Fruit fly (Drosophila melanogaster) whole organism, pupa: ENCODE measurements around the gene FarO.

Experiments
- CG10348 ChIP-seq: fragments of 200-800 bp; sonication (Bioruptor generic); IDR thresholded peaks from 2 replicates; pipeline ENCODE4 v1.3.6; 2022; ENCODE audit warnings: missing biosample characterization, missing genetic modification characterization
- CG12605 ChIP-seq: fragments of 200-800 bp; sonication (Bioruptor generic); IDR thresholded peaks from 2 replicates; pipeline ENCODE4 v1.3.6; 2022; ENCODE audit warnings: missing biosample characterization, missing genetic modification characterization
- CG13204 ChIP-seq: fragments of 200-800 bp; sonication (Bioruptor generic); optimal IDR thresholded peaks from 2 replicates; lab custom pipeline; 2018; ENCODE audit warnings: missing biosample characterization, mild to moderate bottlenecking, missing genetic modification characterization, moderate library complexity
- CG14655 ChIP-seq: fragments of 200-800 bp; sonication (Bioruptor generic); optimal IDR thresholded peaks from 3 replicates; lab custom pipeline; 2017; ENCODE audit warnings: mild to moderate bottlenecking, missing biosample characterization, missing genetic modification reagents, missing genetic modification characterization
- CG15710 ChIP-seq: fragments of 200-800 bp; sonication (Bioruptor generic); optimal IDR thresholded peaks from 2 replicates; lab custom pipeline; 2018; ENCODE audit warnings: missing biosample characterization, mild to moderate bottlenecking, missing genetic modification characterization, moderate library complexity
- CG17806 ChIP-seq: fragments of 200-800 bp; sonication (Bioruptor generic); optimal IDR thresholded peaks from 2 replicates; lab custom pipeline; 2018; ENCODE audit warnings: missing biosample characterization, mild to moderate bottlenecking, missing genetic modification characterization, moderate library complexity
- CG32121 ChIP-seq: fragments of 200-800 bp; sonication (Bioruptor generic); IDR thresholded peaks from 2 replicates; pipeline ENCODE4 v1.3.6; 2022; ENCODE audit warnings: missing biosample characterization, missing genetic modification characterization
- CG34367 ChIP-seq: fragments of 200-800 bp; sonication (Bioruptor generic); optimal IDR thresholded peaks from 2 replicates; lab custom pipeline; 2018; ENCODE audit warnings: missing biosample characterization, mild to moderate bottlenecking, missing genetic modification characterization
- CG4496 ChIP-seq: fragments of 200-800 bp; sonication (Bioruptor generic); IDR thresholded peaks from 3 replicates; pipeline ENCODE4 v1.3.6; 2022; ENCODE audit warnings: missing biosample characterization, missing genetic modification characterization
- CG8159 ChIP-seq: fragments of 200-800 bp; sonication (Bioruptor generic); optimal IDR thresholded peaks from 3 replicates; lab custom pipeline; 2018; ENCODE audit warnings: missing biosample characterization, mild to moderate bottlenecking, missing genetic modification characterization, moderate library complexity
- CG8301 ChIP-seq: fragments of 200-800 bp; sonication (Bioruptor generic); optimal IDR thresholded peaks from 2 replicates; lab custom pipeline; 2018; ENCODE audit warnings: missing biosample characterization, mild to moderate bottlenecking, missing genetic modification characterization
- CG9948 ChIP-seq: fragments of 200-800 bp; sonication (Bioruptor generic); optimal IDR thresholded peaks from 2 replicates; lab custom pipeline; 2018; ENCODE audit warnings: missing biosample characterization, mild to moderate bottlenecking, missing genetic modification characterization, moderate library complexity
- D1 ChIP-seq: fragments of 200-800 bp; sonication (Bioruptor generic); optimal IDR thresholded peaks from 2 replicates; lab custom pipeline; 2018; ENCODE audit warnings: missing biosample characterization, mild to moderate bottlenecking, missing genetic modification characterization, moderate library complexity
- EcR ChIP-seq: fragments of 200-800 bp; sonication (Bioruptor generic); optimal IDR thresholded peaks from 3 replicates; lab custom pipeline; 2019; ENCODE audit warnings: missing biosample characterization, missing genetic modification characterization, mild to moderate bottlenecking, moderate library complexity, missing genetic modification reagents
- Ets98B ChIP-seq: fragments of 200-800 bp; sonication (Bioruptor generic); IDR thresholded peaks from 2 replicates; pipeline ENCODE4 v1.3.6; 2022; ENCODE audit warnings: missing biosample characterization, missing genetic modification characterization
- Pif1A ChIP-seq: fragments of 200-800 bp; sonication (Bioruptor generic); optimal IDR thresholded peaks from 3 replicates; lab custom pipeline; 2016; ENCODE audit warnings: missing biosample characterization, missing genetic modification characterization
- Pif1B ChIP-seq: fragments of 200-800 bp; sonication (Bioruptor generic); optimal IDR thresholded peaks from 3 replicates; lab custom pipeline; 2016; ENCODE audit warnings: missing biosample characterization, missing genetic modification characterization
- Snoo ChIP-seq: fragments of 200-800 bp; sonication (Bioruptor generic); optimal IDR thresholded peaks from 3 replicates; lab custom pipeline; 2017; ENCODE audit warnings: missing biosample characterization, mild to moderate bottlenecking, missing genetic modification characterization, inconsistent platforms
- fd96Ca ChIP-seq: fragments of 200-800 bp; sonication (Bioruptor generic); IDR thresholded peaks from 3 replicates; pipeline ENCODE4 v1.3.6; 2022; ENCODE audit warnings: missing biosample characterization, missing genetic modification characterization
- gl ChIP-seq: fragments of 200-800 bp; sonication (Bioruptor generic); optimal IDR thresholded peaks from 2 replicates; lab custom pipeline; 2018; ENCODE audit warnings: missing biosample characterization, mild to moderate bottlenecking, missing genetic modification characterization
- rn ChIP-seq: fragments of 200-800 bp; sonication (Bioruptor generic); IDR thresholded peaks from 2 replicates; pipeline ENCODE4 v1.3.6; 2022; ENCODE audit warnings: missing biosample characterization, missing genetic modification characterization

The FarO gene

DNA sequence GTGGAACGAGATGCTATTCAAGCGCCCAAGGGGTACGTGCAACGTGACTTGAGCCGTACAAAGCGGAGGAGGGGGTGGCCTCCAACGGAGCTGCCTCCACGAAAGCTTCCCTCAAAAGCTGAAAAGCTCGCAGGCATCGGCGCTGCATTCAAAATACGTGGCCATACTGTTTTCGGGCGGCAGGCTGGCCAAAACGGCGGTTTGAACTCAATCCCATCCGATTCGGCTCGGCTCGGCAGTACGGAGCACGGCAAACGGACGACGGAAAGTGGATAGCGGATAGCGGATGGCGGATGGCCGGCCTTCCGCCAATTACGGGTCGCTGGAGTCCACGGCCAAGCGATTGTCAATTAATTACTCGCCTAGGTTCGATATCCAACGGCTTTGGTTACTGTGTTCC lies 14.8 kb downstream of the FarO start, which contains the start of gene Mct1:
Gene Mct1, plus strand, starts transcription at position 301 of the 400 bp plus-strand sequence.
- no peak for TF ChIP-seq rn
- TF ChIP-seq CG14655 (GFP tag; lab: Kevin White, UChicago): no peak
- no peak for TF ChIP-seq EcR (GFP tag; lab: Kevin White, UChicago)
- TF ChIP-seq CG4496 (GFP tag; lab: Robert Waterston, UW): no peak
- no peak for TF ChIP-seq Pif1B (GFP tag; lab: Kevin White, UChicago)
- no peak for TF ChIP-seq CG12605 (GFP tag; lab: Robert Waterston, UW)
- no peak for TF ChIP-seq D1 (tag; lab: Kevin White, UChicago)
- no peak for TF ChIP-seq CG8301
- no peak for TF ChIP-seq CG13204
- TF ChIP-seq fd96Ca (GFP tag; lab: Robert Waterston, UW): no peak
- TF ChIP-seq gl (tag; lab: Kevin White, UChicago): no peak
- TF ChIP-seq Snoo: no peak
- no peak for TF ChIP-seq CG10348 (GFP tag; lab: Robert Waterston, UW)

DNA sequence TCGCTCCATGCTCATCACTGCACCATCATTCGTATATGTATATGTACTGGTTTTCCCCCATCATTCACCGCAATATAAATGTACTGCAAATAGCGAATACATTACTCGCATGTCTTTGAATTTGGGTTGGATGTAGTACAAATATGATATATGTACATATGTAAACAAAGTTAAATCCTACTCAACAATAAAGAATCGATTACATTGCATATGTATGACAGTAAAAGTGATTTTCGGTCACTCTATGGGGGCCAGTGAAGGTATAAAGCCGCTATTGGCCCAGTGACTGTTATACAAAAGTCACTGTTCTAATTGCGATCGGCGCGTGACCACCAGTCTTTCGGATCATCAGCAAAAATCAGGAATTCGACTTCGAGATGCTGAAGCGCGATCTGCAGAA lies 16.1 kb downstream of the FarO start, which contains the start of gene CG3457:
Gene CG3457, plus strand, starts transcription at position 301 of the 400 bp plus-strand sequence.
- TF ChIP-seq Pif1B (GFP tag; lab: Kevin White, UChicago): no peak
- no peak for TF ChIP-seq Pif1A
- no peak for TF ChIP-seq CG13204
- TF ChIP-seq CG4496 (GFP tag; lab: Robert Waterston, UW): no peak

DNA sequence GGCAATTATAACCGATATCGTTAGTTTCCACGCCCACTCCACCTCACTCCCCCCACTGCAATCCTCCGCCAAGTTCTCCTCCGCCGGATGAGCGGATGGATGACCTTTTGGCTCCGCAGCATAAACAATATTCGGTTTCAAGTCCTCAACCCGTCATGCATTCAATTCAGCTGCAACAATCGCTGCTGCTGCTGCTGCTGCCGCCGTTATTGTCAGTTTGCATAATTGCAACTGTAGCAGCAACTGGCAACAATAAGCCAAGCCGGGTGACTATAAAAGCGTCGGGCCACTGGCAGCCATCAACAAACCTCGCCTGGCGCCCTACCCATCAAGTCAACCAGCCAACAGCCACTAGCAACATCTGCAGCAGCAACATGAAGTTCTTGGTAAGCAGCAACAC lies 17.1 kb downstream of the FarO start, which contains the start of gene CG17777:
Gene CG17777, plus strand, starts transcription at position 301 of the 400 bp plus-strand sequence.
- TF ChIP-seq Ets98B (GFP tag; lab: Robert Waterston, UW): no peak
- no peak for TF ChIP-seq CG17806 (tag; lab: Kevin White, UChicago)
- no peak for TF ChIP-seq D1 (tag; lab: Kevin White, UChicago)
- TF ChIP-seq CG14655 (GFP tag; lab: Kevin White, UChicago): no peak
- TF ChIP-seq Pif1A: no peak
- TF ChIP-seq CG10348 (GFP tag; lab: Robert Waterston, UW): no peak
- no peak for TF ChIP-seq CG32121 (GFP tag; lab: Robert Waterston, UW)
- TF ChIP-seq CG34367 (tag; lab: Kevin White, UChicago): no peak
- no peak for TF ChIP-seq gl (tag; lab: Kevin White, UChicago)
- no peak for TF ChIP-seq CG8301
- TF ChIP-seq CG13204: no peak
- no peak for TF ChIP-seq rn
- no peak for TF ChIP-seq Pif1B (GFP tag; lab: Kevin White, UChicago)
- TF ChIP-seq EcR (GFP tag; lab: Kevin White, UChicago): no peak
- TF ChIP-seq CG12605 (GFP tag; lab: Robert Waterston, UW): no peak
- TF ChIP-seq CG4496 (GFP tag; lab: Robert Waterston, UW): no peak
- TF ChIP-seq CG9948 (tag; lab: Kevin White, UChicago): no peak

DNA sequence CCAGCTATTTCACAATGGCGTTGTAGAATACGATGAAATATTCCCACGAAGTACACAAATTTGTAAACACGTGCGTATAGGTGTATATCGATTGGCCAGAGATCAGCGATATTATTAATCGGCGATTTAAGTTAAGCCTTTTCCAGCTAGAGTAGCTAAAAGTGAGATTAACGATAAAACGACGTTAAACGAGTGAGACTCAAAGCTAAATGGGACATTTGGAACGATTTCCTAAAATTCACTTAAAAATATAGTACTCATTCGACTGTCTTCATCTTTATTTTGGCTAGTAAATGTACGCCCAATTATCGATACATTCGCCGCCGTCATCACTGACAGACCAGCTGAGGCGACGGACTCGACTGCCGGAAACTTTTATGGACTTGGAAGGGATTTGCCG lies 19.1 kb downstream of the FarO start, which contains the start of the genes Nmd3 and CG17776:
Gene Nmd3, minus strand, starts transcription at position 106 of the 400 bp plus-strand sequence.
Gene CG17776, plus strand, starts transcription at position 163 of the 400 bp plus-strand sequence.
- TF ChIP-seq Pif1B (GFP tag; lab: Kevin White, UChicago) (no peak), CG17806 (tag; lab: Kevin White, UChicago) (no peak), CG8159 (tag; lab: Kevin White, UChicago) (no peak), Ets98B (GFP tag; lab: Robert Waterston, UW) (no peak)

DNA sequence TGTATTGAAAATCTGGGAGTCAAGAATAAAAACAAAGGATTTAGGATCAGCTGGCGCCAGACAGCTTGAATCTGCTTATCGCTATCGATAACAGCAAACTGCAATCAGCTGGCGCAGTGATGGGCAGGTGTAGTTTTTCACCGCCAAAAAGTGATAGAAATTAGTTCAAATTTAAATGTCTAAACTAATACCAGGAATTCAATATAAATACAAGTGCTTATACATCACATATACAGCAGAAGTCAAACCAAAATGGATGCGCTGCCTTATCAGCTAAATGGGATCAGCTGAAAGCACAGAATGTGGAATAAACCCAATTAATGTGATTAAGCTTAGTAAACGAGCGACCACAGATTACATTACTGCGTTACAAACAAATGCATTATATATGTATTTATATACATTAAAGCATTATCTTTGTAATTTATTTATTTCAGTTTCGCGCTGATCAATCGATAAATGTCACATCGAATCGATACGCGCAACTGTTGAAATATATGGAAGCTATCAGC lies 22.9 kb downstream of the FarO start, which contains the start of gene pn:
Gene pn, plus strand, starts transcription at position 462 of the 512 bp plus-strand sequence.
- no peak for TF ChIP-seq CG32121 (GFP tag; lab: Robert Waterston, UW)
- TF ChIP-seq D1 (tag; lab: Kevin White, UChicago): no peak
- TF ChIP-seq, all 21 proteins: peak for 0

DNA sequence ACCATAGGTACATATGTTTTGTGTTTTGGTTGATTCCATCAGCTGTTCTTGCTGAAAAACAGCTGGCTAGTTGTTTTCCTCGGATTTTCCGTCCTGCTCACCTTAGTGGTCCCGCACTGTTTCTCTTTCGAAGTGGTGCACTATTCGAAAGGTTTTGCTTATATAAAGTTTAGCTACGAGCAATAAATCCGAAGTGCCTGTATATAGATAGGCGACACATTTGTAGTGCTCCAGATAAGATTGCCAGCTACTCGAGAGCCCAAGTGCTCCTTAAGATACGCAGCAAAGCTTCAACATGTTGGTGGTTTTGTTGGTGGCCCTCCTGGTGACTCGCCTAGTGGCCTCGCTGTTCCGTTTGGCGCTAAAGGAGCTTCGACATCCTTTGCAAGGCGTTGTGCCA lies 24.9 kb downstream of the FarO start, which contains the start of gene Cyp4ae1:
Gene Cyp4ae1, plus strand, starts transcription at position 206 of the 400 bp plus-strand sequence.
- TF ChIP-seq gl (tag; lab: Kevin White, UChicago) (no peak), D1 (tag; lab: Kevin White, UChicago) (no peak), CG12605 (GFP tag; lab: Robert Waterston, UW) (no peak), CG13204 (no peak), CG14655 (GFP tag; lab: Kevin White, UChicago) (no peak), fd96Ca (GFP tag; lab: Robert Waterston, UW) (no peak), CG15710 (tag; lab: Kevin White, UChicago) (no peak), CG8159 (tag; lab: Kevin White, UChicago) (no peak), Ets98B (GFP tag; lab: Robert Waterston, UW) (no peak), Pif1A (no peak), CG4496 (GFP tag; lab: Robert Waterston, UW) (no peak), CG10348 (GFP tag; lab: Robert Waterston, UW) (no peak), CG34367 (tag; lab: Kevin White, UChicago) (no peak), Pif1B (GFP tag; lab: Kevin White, UChicago) (no peak), EcR (GFP tag; lab: Kevin White, UChicago) (no peak), CG32121 (GFP tag; lab: Robert Waterston, UW) (no peak)
- TF ChIP-seq, all 21 proteins: peak for 0
